Fruit fly (Drosophila melanogaster) whole organism, embryonic: ENCODE measurements around the gene CG4017.
A peak's percentile ranks its signal among the peaks of the same experiment; 100 is the strongest.

ENCODE experiments used
- CG10366 ChIP-seq: fragments of 200-800 bp; sonication (Bioruptor generic); IDR thresholded peaks from 2 replicates; pipeline ENCODE4 v1.3.6; 2022; ENCODE audit warnings: missing biosample characterization, missing genetic modification characterization
- CG10431 ChIP-seq: fragments of 200-800 bp; sonication (Bioruptor generic); optimal IDR thresholded peaks from 3 replicates; lab custom pipeline; 2018; ENCODE audit warnings: missing biosample characterization, mild to moderate bottlenecking, missing genetic modification characterization
- CG11456 ChIP-seq: fragments of 200-800 bp; sonication (Bioruptor generic); IDR thresholded peaks from 3 replicates; pipeline ENCODE4 v1.3.6; 2022; ENCODE audit warnings: missing biosample characterization, missing genetic modification characterization
- CG11560 ChIP-seq: fragments of 200-800 bp; sonication (Bioruptor generic); IDR thresholded peaks from 3 replicates; pipeline ENCODE4 v1.3.6; 2022; ENCODE audit warnings: missing biosample characterization, missing genetic modification characterization
- CG12104 ChIP-seq: fragments of 200-800 bp; sonication (Bioruptor generic); optimal IDR thresholded peaks from 3 replicates; lab custom pipeline; 2016; ENCODE audit warnings: missing biosample characterization, missing genetic modification characterization
- CG12155 ChIP-seq: fragments of 200-800 bp; sonication (Bioruptor generic); optimal IDR thresholded peaks from 3 replicates; lab custom pipeline; 2016; ENCODE audit warnings: missing biosample characterization, missing genetic modification characterization
- CG12659 ChIP-seq: fragments of 200-800 bp; sonication (Bioruptor generic); optimal IDR thresholded peaks from 3 replicates; lab custom pipeline; 2017; ENCODE audit warnings: mild to moderate bottlenecking, missing biosample characterization, missing genetic modification reagents, missing genetic modification characterization
- CG13287 ChIP-seq: fragments of 200-800 bp; sonication (Bioruptor generic); IDR thresholded peaks from 2 replicates; pipeline ENCODE4 v1.3.6; 2022; ENCODE audit warnings: missing biosample characterization, missing genetic modification characterization; ENCODE audit not compliant: partially characterized antibody
- CG13624 ChIP-seq: fragments of 200-800 bp; sonication (Bioruptor generic); optimal IDR thresholded peaks from 2 replicates; lab custom pipeline; 2016; ENCODE audit warnings: missing biosample characterization, missing genetic modification characterization
- CG13894 ChIP-seq: fragments of 200-800 bp; sonication (Bioruptor generic); optimal IDR thresholded peaks from 3 replicates; lab custom pipeline; 2018; ENCODE audit warnings: missing biosample characterization, mild to moderate bottlenecking, missing genetic modification characterization, moderate library complexity
- CG14014 ChIP-seq: fragments of 200-800 bp; sonication (Bioruptor generic); IDR thresholded peaks from 2 replicates; pipeline ENCODE4 v1.3.6; 2022; ENCODE audit warnings: missing biosample characterization, missing genetic modification characterization
- CG1602 ChIP-seq: fragments of 200-800 bp; sonication (Bioruptor generic); optimal IDR thresholded peaks from 3 replicates; lab custom pipeline; 2016; ENCODE audit warnings: missing biosample characterization, missing genetic modification characterization
- CG17359 ChIP-seq: fragments of 200-800 bp; sonication (Bioruptor generic); optimal IDR thresholded peaks from 3 replicates; lab custom pipeline; 2018; ENCODE audit warnings: missing biosample characterization, mild to moderate bottlenecking, missing genetic modification characterization, moderate library complexity
- CG2712 ChIP-seq: fragments of 200-800 bp; optimal IDR thresholded peaks from 3 replicates; lab custom pipeline; 2019; ENCODE audit warnings: missing biosample characterization, mild to moderate bottlenecking, missing genetic modification characterization, moderate library complexity
- CG2889 ChIP-seq: fragments of 200-800 bp; sonication (Bioruptor generic); IDR thresholded peaks from 3 replicates; pipeline ENCODE4 v1.3.6; 2022; ENCODE audit warnings: missing biosample characterization, missing genetic modification characterization
- CG30403 ChIP-seq: fragments of 200-800 bp; sonication (Bioruptor generic); optimal IDR thresholded peaks from 3 replicates; lab custom pipeline; 2016; ENCODE audit warnings: missing biosample characterization, missing genetic modification characterization
- CG30431 ChIP-seq: fragments of 200-800 bp; sonication (Bioruptor generic); optimal IDR thresholded peaks from 2 replicates; lab custom pipeline; 2017; ENCODE audit warnings: missing biosample characterization, missing genetic modification characterization
- CG4707 ChIP-seq: fragments of 200-800 bp; sonication (Bioruptor generic); optimal IDR thresholded peaks from 2 replicates; lab custom pipeline; 2018; ENCODE audit warnings: missing biosample characterization, mild to moderate bottlenecking, missing genetic modification characterization, moderate library complexity
- CG6813 ChIP-seq: fragments of 200-800 bp; sonication (Bioruptor generic); optimal IDR thresholded peaks from 2 replicates; lab custom pipeline; 2017; ENCODE audit warnings: missing biosample characterization, missing genetic modification characterization, mild to moderate bottlenecking, moderate library complexity, missing genetic modification reagents
- CG7987 ChIP-seq: fragments of 200-800 bp; sonication (Bioruptor generic); optimal IDR thresholded peaks from 2 replicates; lab custom pipeline; 2018; ENCODE audit warnings: missing biosample characterization, mild to moderate bottlenecking, missing genetic modification characterization, moderate library complexity
- CoRest ChIP-seq: fragments of 200-800 bp; sonication (Bioruptor generic); optimal IDR thresholded peaks from 3 replicates; lab custom pipeline; 2018; ENCODE audit warnings: missing biosample characterization, mild to moderate bottlenecking, missing genetic modification characterization, moderate library complexity
- CrebB ChIP-seq: fragments of 200-800 bp; sonication (Bioruptor generic); optimal IDR thresholded peaks from 3 replicates; lab custom pipeline; 2018; ENCODE audit warnings: missing biosample characterization, mild to moderate bottlenecking, missing genetic modification characterization
- Dbx ChIP-seq: fragments of 200-800 bp; sonication (Bioruptor generic); IDR thresholded peaks from 3 replicates; pipeline ENCODE4 v1.3.6; 2022; ENCODE audit warnings: missing biosample characterization, missing genetic modification characterization
- HHEX ChIP-seq: fragments of 200-800 bp; sonication (Bioruptor generic); optimal IDR thresholded peaks from 3 replicates; lab custom pipeline; 2017; ENCODE audit warnings: missing biosample characterization, mild to moderate bottlenecking, missing genetic modification characterization, missing genetic modification reagents
- HLHmδ ChIP-seq: fragments of 200-800 bp; sonication (Bioruptor generic); optimal IDR thresholded peaks from 2 replicates; lab custom pipeline; 2018; ENCODE audit warnings: missing biosample characterization, mild to moderate bottlenecking, missing genetic modification characterization, moderate library complexity
- Hey ChIP-seq: fragments of 200-800 bp; sonication (Bioruptor generic); optimal IDR thresholded peaks from 3 replicates; lab custom pipeline; 2018; ENCODE audit warnings: missing biosample characterization, mild to moderate bottlenecking, missing genetic modification characterization
- Hr78 ChIP-seq, 2 experiments: fragments of 200-800 bp in 1 of 2; fragments of >200 bp in 1 of 2; sonication (Bioruptor generic) in 1 of 2; optimal IDR thresholded peaks; 2 replicates each; lab custom pipeline; 2017 to 2019; ENCODE audit warnings: missing biosample characterization in 2 of 2, missing genetic modification characterization in 2 of 2, mild to moderate bottlenecking in 1 of 2, moderate library complexity in 1 of 2
- MESR4 ChIP-seq: fragments of 200-800 bp; sonication (Bioruptor generic); optimal IDR thresholded peaks from 2 replicates; lab custom pipeline; 2018; ENCODE audit warnings: missing biosample characterization, mild to moderate bottlenecking, missing genetic modification characterization, moderate library complexity
- NK7.1 ChIP-seq: fragments of 200-800 bp; sonication (Bioruptor generic); optimal IDR thresholded peaks from 3 replicates; lab custom pipeline; 2016; ENCODE audit warnings: missing biosample characterization, missing genetic modification characterization
- Nf-YB ChIP-seq: fragments of 200-800 bp; sonication (Bioruptor generic); optimal IDR thresholded peaks from 3 replicates; lab custom pipeline; 2019; ENCODE audit warnings: missing biosample characterization, mild to moderate bottlenecking, missing genetic modification characterization, moderate library complexity
- Oli ChIP-seq: fragments of 200-800 bp; sonication (Bioruptor generic); optimal IDR thresholded peaks from 2 replicates; lab custom pipeline; 2018; ENCODE audit warnings: missing biosample characterization, mild to moderate bottlenecking, missing genetic modification characterization, moderate library complexity
- Opbp ChIP-seq: fragments of 200-800 bp; sonication (Bioruptor generic); IDR thresholded peaks from 3 replicates; pipeline ENCODE4 v1.3.6; 2022; ENCODE audit warnings: missing biosample characterization, missing genetic modification characterization; ENCODE audit not compliant: partially characterized antibody
- Pdp1 ChIP-seq, 2 experiments: fragments of 200-800 bp; sonication (Bioruptor generic); optimal IDR thresholded peaks; 3 replicates each; lab custom pipeline; 2016; ENCODE audit warnings: missing biosample characterization in 2 of 2, missing genetic modification characterization in 2 of 2, mild to moderate bottlenecking in 1 of 2, moderate library complexity in 1 of 2
- Trl ChIP-seq, 3 experiments: fragments of >200 bp in 2 of 3; fragments of 200-800 bp in 1 of 3; sonication (Bioruptor generic) in 1 of 3; optimal IDR thresholded peaks; 2 replicates in 1 of 3; 3 replicates in 2 of 3; lab custom pipeline; 2016 to 2017; ENCODE audit warnings: missing biosample characterization in 1 of 3, missing genetic modification characterization in 1 of 3
- Usf ChIP-seq: fragments of 200-800 bp; sonication (Bioruptor generic); optimal IDR thresholded peaks from 2 replicates; lab custom pipeline; 2017; ENCODE audit warnings: missing genotype, missing biosample characterization, missing genetic modification characterization
- ap ChIP-seq: fragments of 200-800 bp; sonication (Bioruptor generic); IDR thresholded peaks from 2 replicates; pipeline ENCODE4 v1.3.6; 2022; ENCODE audit warnings: missing biosample characterization, missing genetic modification characterization
- ase ChIP-seq: fragments of 200-800 bp; sonication (Bioruptor generic); IDR thresholded peaks from 3 replicates; pipeline ENCODE4 v1.3.6; 2022; ENCODE audit warnings: missing biosample characterization, missing genetic modification characterization
- ato ChIP-seq: fragments of 200-800 bp; sonication (Bioruptor generic); IDR thresholded peaks from 2 replicates; pipeline ENCODE4 v1.3.6; 2022; ENCODE audit warnings: missing biosample characterization, missing genetic modification characterization; ENCODE audit not compliant: partially characterized antibody
- caup ChIP-seq: fragments of 200-800 bp; sonication (Bioruptor generic); optimal IDR thresholded peaks from 3 replicates; lab custom pipeline; 2017; ENCODE audit warnings: missing biosample characterization, mild to moderate bottlenecking, missing genetic modification characterization, moderate library complexity; ENCODE audit not compliant: severe bottlenecking
- da ChIP-seq: fragments of 200-800 bp; sonication (Bioruptor generic); optimal IDR thresholded peaks from 2 replicates; lab custom pipeline; 2016; ENCODE audit warnings: missing biosample characterization, missing genetic modification characterization
- dm ChIP-seq: fragments of 200-800 bp; sonication (Bioruptor generic); optimal IDR thresholded peaks from 3 replicates; lab custom pipeline; 2016; ENCODE audit warnings: missing biosample characterization, missing genetic modification characterization
- dmrt99B ChIP-seq: fragments of 200-800 bp; sonication (Bioruptor generic); optimal IDR thresholded peaks from 2 replicates; lab custom pipeline; 2018; ENCODE audit warnings: missing biosample characterization, mild to moderate bottlenecking, missing genetic modification characterization, moderate library complexity
- eve ChIP-seq, 2 experiments: fragments of >200 bp; optimal IDR thresholded peaks; 2 replicates each; lab custom pipeline; 2017; ENCODE audit warnings: missing biosample characterization in 2 of 2, missing genetic modification characterization in 2 of 2
- ewg ChIP-seq: fragments of 200-800 bp; sonication (Bioruptor generic); optimal IDR thresholded peaks from 3 replicates; lab custom pipeline; 2017; ENCODE audit warnings: mild to moderate bottlenecking, missing biosample characterization, missing genetic modification reagents, missing genetic modification characterization
- gsb-n ChIP-seq: fragments of 200-800 bp; sonication (Bioruptor generic); optimal IDR thresholded peaks from 3 replicates; lab custom pipeline; 2018; ENCODE audit warnings: missing biosample characterization, mild to moderate bottlenecking, missing genetic modification characterization
- phol ChIP-seq: fragments of 200-800 bp; sonication (Bioruptor generic); optimal IDR thresholded peaks from 3 replicates; lab custom pipeline; 2018; ENCODE audit warnings: missing biosample characterization, mild to moderate bottlenecking, missing genetic modification characterization, moderate library complexity
- salm ChIP-seq: fragments of 200-800 bp; sonication (Bioruptor generic); optimal IDR thresholded peaks from 2 replicates; lab custom pipeline; 2018; ENCODE audit warnings: missing biosample characterization, mild to moderate bottlenecking, missing genetic modification characterization
- sens ChIP-seq: fragments of 200-800 bp; sonication (Bioruptor generic); peaks from one replicate; lab custom pipeline; 2016; ENCODE audit warnings: missing biosample characterization, missing genetic modification characterization
- shn ChIP-seq: fragments of 200-800 bp; sonication (Bioruptor generic); optimal IDR thresholded peaks from 3 replicates; lab custom pipeline; 2016; ENCODE audit warnings: missing biosample characterization, missing genetic modification characterization
- so ChIP-seq: fragments of 200-800 bp; sonication (Bioruptor generic); IDR thresholded peaks from 3 replicates; pipeline ENCODE4 v1.3.6; 2022; ENCODE audit warnings: missing biosample characterization, missing genetic modification characterization

Gene CG4017

DNA sequence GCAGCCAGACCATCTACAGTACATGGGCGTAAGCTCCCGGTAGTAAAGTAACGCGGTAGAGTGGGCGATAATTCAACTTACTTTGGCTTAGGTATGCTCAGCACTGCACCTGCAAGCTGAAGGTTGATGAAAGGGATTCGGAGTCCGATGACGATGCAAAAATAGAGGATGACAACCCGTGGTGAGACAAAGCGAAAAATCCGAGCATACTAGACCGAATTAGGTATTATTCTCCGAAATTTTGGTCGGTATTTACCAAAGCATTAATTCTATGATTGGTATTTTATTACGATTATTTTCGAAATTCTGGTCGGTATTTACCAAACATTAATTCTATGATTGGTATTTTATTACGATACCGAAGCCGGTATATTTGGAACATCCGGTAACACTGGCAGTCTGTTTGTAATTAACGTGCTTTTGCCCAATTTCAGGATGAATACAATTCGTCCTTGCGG is 23.7 kb downstream of the CG4017 start, which contains the start of gene CG4036 (continued):
- no peak for TF ChIP-seq CoRest (tag; lab: Kevin White, UChicago)
- no peak for TF ChIP-seq CG17359 (tag; lab: Kevin White, UChicago)
- no peak for TF ChIP-seq eve (GFP tag; optimal IDR thresholded peaks at IDR 0.05; lab: Kevin White, UChicago)
- no peak for TF ChIP-seq shn (GFP tag; lab: Kevin White, UChicago)
- TF ChIP-seq CG12659 (GFP tag; lab: Kevin White, UChicago), result peak; percentile 62
- no peak for TF ChIP-seq CG14014 (GFP tag; lab: Robert Waterston, UW)
- TF ChIP-seq gsb-n (tag; lab: Kevin White, UChicago), result no peak
- TF ChIP-seq CG10366 (GFP tag; lab: Robert Waterston, UW), result no peak
- no peak for TF ChIP-seq Hey (tag; lab: Kevin White, UChicago)
- TF ChIP-seq CG13624 (GFP tag; lab: Kevin White, UChicago), result peak; percentile 10
- no peak for TF ChIP-seq CG7987 (GFP tag; lab: Kevin White, UChicago)
- no peak for TF ChIP-seq CrebB (tag; lab: Kevin White, UChicago)
- no peak for TF ChIP-seq CG6813 (GFP tag; lab: Kevin White, UChicago)
- no peak for TF ChIP-seq CG12155 (GFP tag; lab: Kevin White, UChicago)
- no peak for TF ChIP-seq CG30431 (GFP tag; lab: Kevin White, UChicago)
- TF ChIP-seq caup (GFP tag; lab: Kevin White, UChicago), result no peak
- TF ChIP-seq NK7.1, result no peak
- no peak for TF ChIP-seq Dbx (GFP tag; lab: Robert Waterston, UW)
- TF ChIP-seq CG2712, result peak; percentile 11
- peak; percentile 59; the same call in 1 of the 3 replicates for TF ChIP-seq Opbp (GFP tag; lab: Robert Waterston, UW)
- TF ChIP-seq so (GFP tag; lab: Robert Waterston, UW), result no peak
- TF ChIP-seq Trl (optimal IDR thresholded peaks at IDR 0.05; lab: Kevin White, UChicago), result no peak
- TF ChIP-seq Trl (GFP tag; optimal IDR thresholded peaks at IDR 0.05; lab: Kevin White, UChicago), result no peak
- no peak for TF ChIP-seq dmrt99B (tag; lab: Kevin White, UChicago)
- no peak for TF ChIP-seq CG4707 (GFP tag; lab: Kevin White, UChicago)
- TF ChIP-seq Hr78 (GFP tag; optimal IDR thresholded peaks at IDR 0.05; lab: Kevin White, UChicago), result no peak
- peak; percentile 91 for TF ChIP-seq MESR4
- no peak for TF ChIP-seq HHEX (GFP tag; lab: Kevin White, UChicago)
- TF ChIP-seq CG13894 (tag; lab: Kevin White, UChicago), result no peak
- TF ChIP-seq CG10431 (GFP tag; lab: Kevin White, UChicago), result no peak
- no peak for TF ChIP-seq Usf (GFP tag; lab: Kevin White, UChicago)
- TF ChIP-seq CG12104 (GFP tag; lab: Kevin White, UChicago), result no peak
- TF ChIP-seq CG11456, result no peak
- TF ChIP-seq Oli, result no peak
- TF ChIP-seq phol, result no peak
- TF ChIP-seq CG13287 (GFP tag; lab: Robert Waterston, UW), result peak; percentile 59
- TF ChIP-seq da (GFP tag; lab: Kevin White, UChicago), result no peak
- TF ChIP-seq ewg (GFP tag; lab: Kevin White, UChicago), result no peak
- TF ChIP-seq sens (GFP tag; lab: Kevin White, UChicago), result peak; percentile 50
- no peak for TF ChIP-seq CG11560 (tag; lab: Robert Waterston, UW)
- TF ChIP-seq salm (tag; lab: Kevin White, UChicago), result no peak
- no peak for TF ChIP-seq CG30403
- TF ChIP-seq dm (GFP tag; lab: Kevin White, UChicago), result peak; percentile 75
- TF ChIP-seq ap (GFP tag; lab: Robert Waterston, UW), result no peak
- TF ChIP-seq ato (GFP tag; lab: Robert Waterston, UW), result no peak
- no peak for TF ChIP-seq CG1602
- TF ChIP-seq Nf-YB, result no peak
- TF ChIP-seq HLHmδ (GFP tag; lab: Kevin White, UChicago), result peak; percentile 17
- no peak for TF ChIP-seq CG2889 (GFP tag; lab: Robert Waterston, UW)
- TF ChIP-seq Pdp1 (GFP tag; optimal IDR thresholded peaks at IDR 0.05; lab: Kevin White, UChicago), result no peak
- TF ChIP-seq ase (GFP tag; lab: Robert Waterston, UW), result no peak
